Fruit fly (Drosophila melanogaster) whole organism, adult: Measurements from ENCODE around the gene Cpr62Ba.

Source experiments
- CG14711 ChIP-seq: fragments of 200-800 bp; sonication (Bioruptor generic); optimal IDR thresholded peaks from 2 replicates; lab custom pipeline; 2018; ENCODE audit warnings: missing biosample characterization, mild to moderate bottlenecking, missing genetic modification characterization, moderate library complexity
- CG1620 ChIP-seq: fragments of 200-800 bp; sonication (Bioruptor generic); optimal IDR thresholded peaks from 2 replicates; lab custom pipeline; 2016; ENCODE audit warnings: missing biosample characterization, missing genetic modification characterization
- CG7045 ChIP-seq: fragments of 200-800 bp; sonication (Bioruptor generic); optimal IDR thresholded peaks from 2 replicates; lab custom pipeline; 2017; ENCODE audit warnings: missing biosample characterization, mild to moderate bottlenecking, missing genetic modification characterization
- CG7101 ChIP-seq: fragments of 200-800 bp; sonication (Bioruptor generic); optimal IDR thresholded peaks from 2 replicates; lab custom pipeline; 2018; ENCODE audit warnings: missing biosample characterization, mild to moderate bottlenecking, missing genetic modification characterization, moderate library complexity
- Clk ChIP-seq: fragments of 200-800 bp; sonication (Bioruptor generic); optimal IDR thresholded peaks from 2 replicates; lab custom pipeline; 2017; ENCODE audit warnings: missing biosample characterization, missing genetic modification characterization
- Crg-1 ChIP-seq: fragments of 200-800 bp; sonication (Bioruptor generic); optimal IDR thresholded peaks from 2 replicates; lab custom pipeline; 2016; ENCODE audit warnings: missing biosample characterization, missing genetic modification characterization
- Hr96 ChIP-seq: fragments of 200-800 bp; sonication (Bioruptor generic); optimal IDR thresholded peaks from 2 replicates; lab custom pipeline; 2016; ENCODE audit warnings: missing biosample characterization, missing genetic modification characterization
- bab1 ChIP-seq: fragments of 200-800 bp; sonication (Bioruptor generic); optimal IDR thresholded peaks from 3 replicates; lab custom pipeline; 2019; ENCODE audit warnings: missing biosample characterization, mild to moderate bottlenecking, missing genetic modification characterization, moderate library complexity
- cic ChIP-seq: fragments of 200-800 bp; sonication (Bioruptor generic); optimal IDR thresholded peaks from 2 replicates; lab custom pipeline; 2017; ENCODE audit warnings: missing biosample characterization, mild to moderate bottlenecking, missing genetic modification characterization, moderate library complexity
- cnc ChIP-seq, 2 experiments: fragments of >200 bp; optimal IDR thresholded peaks; 2 replicates each; lab custom pipeline; 2017
- kay ChIP-seq: fragments of 200-800 bp; sonication (Bioruptor generic); peaks from one replicate; lab custom pipeline; 2016; ENCODE audit warnings: missing biosample characterization, missing genetic modification characterization, borderline replicate concordance
- ovo ChIP-seq: fragments of 200-800 bp; sonication (Bioruptor generic); optimal IDR thresholded peaks from 2 replicates; lab custom pipeline; 2016; ENCODE audit warnings: missing biosample characterization, missing genetic modification characterization
- toe ChIP-seq: fragments of 200-800 bp; sonication (Bioruptor generic); optimal IDR thresholded peaks from 2 replicates; lab custom pipeline; 2016; ENCODE audit warnings: missing biosample characterization, missing genetic modification characterization

- no peak for TF ChIP-seq CG7045 (GFP tag; lab: Kevin White, UChicago)
- no peak for TF ChIP-seq CG1620 (GFP tag; lab: Kevin White, UChicago)
- TF ChIP-seq cnc (optimal IDR thresholded peaks at IDR 0.05; lab: Kevin White, UChicago), result no peak
- no peak for TF ChIP-seq Hr96 (GFP tag; lab: Kevin White, UChicago)
- TF ChIP-seq kay (GFP tag; lab: Kevin White, UChicago), result no peak
- no peak for TF ChIP-seq cic
- TF ChIP-seq ovo (GFP tag; lab: Kevin White, UChicago), result no peak
- no peak for TF ChIP-seq toe
- TF ChIP-seq CG7101 (tag; lab: Kevin White, UChicago), result no peak
- TF ChIP-seq bab1, result no peak
- TF ChIP-seq Crg-1 (GFP tag; lab: Kevin White, UChicago), result no peak
- TF ChIP-seq CG14711 (tag; lab: Kevin White, UChicago), result no peak
- no peak for TF ChIP-seq Clk
Measured at dm6 chr3L:1816614-1817013, 15.0 kb downstream of the Cpr62Ba start.
